Worm (Caenorhabditis elegans) whole organism, L1 larva: Measurements from ENCODE around the gene F58E6.13.

ENCODE experiments used
- F16B12.6 ChIP-seq: fragments of 150-350 bp; optimal IDR thresholded peaks from 2 replicates; lab custom pipeline; 2014; ENCODE audit warnings: missing biosample characterization, missing genetic modification characterization
- Y116A8C.19 ChIP-seq: sonication (generic microtip); optimal IDR thresholded peaks from 2 replicates; lab custom pipeline; 2016; ENCODE audit warnings: missing compliant biosample characterization, missing genetic modification characterization, borderline replicate concordance
- ama-1 ChIP-seq: fragments of 150-350 bp; optimal IDR thresholded peaks from 2 replicates; lab custom pipeline; 2014
- ceh-63 ChIP-seq: fragments of 200-800 bp; sonication (Bioruptor generic); optimal IDR thresholded peaks from 2 replicates; lab custom pipeline; 2018; ENCODE audit warnings: mild to moderate bottlenecking, missing genetic modification characterization, missing compliant biosample characterization
- ceh-8 ChIP-seq: fragments of 200-800 bp; sonication (Bioruptor generic); optimal IDR thresholded peaks from 2 replicates; lab custom pipeline; 2018; ENCODE audit warnings: mild to moderate bottlenecking, missing genetic modification characterization, moderate library complexity, missing compliant biosample characterization
- ceh-90 ChIP-seq: sonication (generic microtip); optimal IDR thresholded peaks from 2 replicates; lab custom pipeline; 2016; ENCODE audit warnings: missing genetic modification characterization, missing compliant biosample characterization
- dpl-1 ChIP-seq, 3 experiments: fragments of 150-350 bp in 2 of 3; sonication (generic microtip) in 1 of 3; optimal IDR thresholded peaks; 2 replicates each; lab custom pipeline; 2014 to 2017; ENCODE audit warnings: missing biosample characterization in 3 of 3, missing genetic modification characterization in 3 of 3, missing genetic modification reagents in 3 of 3
- dsc-1 ChIP-seq: sonication (generic microtip); optimal IDR thresholded peaks from 2 replicates; lab custom pipeline; 2016; ENCODE audit warnings: mild to moderate bottlenecking, missing genetic modification characterization, missing compliant biosample characterization
- efl-3 ChIP-seq: fragments of 200-800 bp; sonication (Bioruptor generic); optimal IDR thresholded peaks from 2 replicates; lab custom pipeline; 2018; ENCODE audit warnings: mild to moderate bottlenecking, missing genetic modification characterization, missing compliant biosample characterization
- egl-13 ChIP-seq: sonication (generic microtip); optimal IDR thresholded peaks from 2 replicates; lab custom pipeline; 2016; ENCODE audit warnings: missing genotype, missing genetic modification reagents, missing genetic modification characterization, missing compliant biosample characterization
- egl-27 ChIP-seq, 2 experiments: fragments of 150-350 bp in 1 of 2; sonication (generic microtip); optimal IDR thresholded peaks; 3 replicates each; lab custom pipeline; 2017 to 2018; ENCODE audit warnings: missing biosample characterization in 2 of 2, missing genetic modification characterization in 2 of 2, missing genetic modification reagents in 2 of 2
- elt-2 ChIP-seq: sonication (generic microtip); optimal IDR thresholded peaks from 2 replicates; lab custom pipeline; 2016; ENCODE audit warnings: missing genetic modification characterization, mild to moderate bottlenecking, inconsistent platforms, missing compliant biosample characterization, missing genetic modification reagents
- elt-3 ChIP-seq, 6 experiments: fragments of 150-350 bp in 1 of 6; sonication (generic microtip); optimal IDR thresholded peaks; 2 replicates each; lab custom pipeline; 2017 to 2018; ENCODE audit warnings: missing biosample characterization in 6 of 6, missing genetic modification characterization in 6 of 6, inconsistent platforms in 1 of 6
- fkh-4 ChIP-seq: sonication (generic microtip); optimal IDR thresholded peaks from 2 replicates; lab custom pipeline; 2016; ENCODE audit warnings: missing compliant biosample characterization, missing genetic modification characterization, borderline replicate concordance
- grh-1 ChIP-seq: fragments of 200-800 bp; sonication (Bioruptor generic); IDR thresholded peaks from 2 replicates; pipeline ENCODE4 v1.3.6; 2022; ENCODE audit warnings: missing genetic modification reagents, missing genetic modification characterization, missing compliant biosample characterization
- hlh-4 ChIP-seq: sonication (generic microtip); optimal IDR thresholded peaks from 2 replicates; lab custom pipeline; 2016; ENCODE audit warnings: mild to moderate bottlenecking, missing genetic modification characterization, missing compliant biosample characterization
- hpl-2 ChIP-seq: fragments of 150-350 bp; optimal IDR thresholded peaks from 2 replicates; lab custom pipeline; 2014; ENCODE audit warnings: missing biosample characterization, missing genetic modification reagents, missing genetic modification characterization
- irx-1 ChIP-seq: sonication (generic microtip); optimal IDR thresholded peaks from 2 replicates; lab custom pipeline; 2016; ENCODE audit warnings: missing genetic modification characterization, missing compliant biosample characterization
- isw-1 ChIP-seq: fragments of 200-800 bp; sonication (Bioruptor generic); IDR thresholded peaks from 2 replicates; pipeline ENCODE4 v1.3.6; 2022; ENCODE audit warnings: missing genetic modification characterization, missing compliant biosample characterization
- jun-1 ChIP-seq: fragments of 150-350 bp; optimal IDR thresholded peaks from 2 replicates; lab custom pipeline; 2014; ENCODE audit warnings: missing biosample characterization, missing genetic modification reagents, missing genetic modification characterization
- lir-3 ChIP-seq: sonication (generic microtip); optimal IDR thresholded peaks from 2 replicates; lab custom pipeline; 2016; ENCODE audit warnings: mild to moderate bottlenecking, missing genetic modification characterization, moderate library complexity, missing compliant biosample characterization; ENCODE audit not compliant: poor library complexity
- lsy-2 ChIP-seq, 2 experiments: fragments of 150-350 bp; optimal IDR thresholded peaks; 2 replicates each; lab custom pipeline; 2014; ENCODE audit warnings: missing biosample characterization in 2 of 2, missing genetic modification characterization in 2 of 2
- mdl-1 ChIP-seq, 2 experiments: fragments of 150-350 bp; optimal IDR thresholded peaks; 2 replicates each; lab custom pipeline; 2014 to 2017; ENCODE audit warnings: missing biosample characterization in 2 of 2, missing genetic modification characterization in 2 of 2, inconsistent platforms in 1 of 2
- mep-1 ChIP-seq: fragments of 150-350 bp; optimal IDR thresholded peaks from 2 replicates; lab custom pipeline; 2014; ENCODE audit warnings: missing biosample characterization, missing genetic modification characterization
- nhr-20 ChIP-seq: sonication (generic microtip); optimal IDR thresholded peaks from 2 replicates; lab custom pipeline; 2016; ENCODE audit warnings: mild to moderate bottlenecking, missing genetic modification characterization, missing compliant biosample characterization
- nhr-47 ChIP-seq: sonication (generic microtip); optimal IDR thresholded peaks from 2 replicates; lab custom pipeline; 2016; ENCODE audit warnings: mild to moderate bottlenecking, missing genetic modification characterization, moderate library complexity, missing compliant biosample characterization
- nhr-71 ChIP-seq: sonication (generic microtip); optimal IDR thresholded peaks from 2 replicates; lab custom pipeline; 2016; ENCODE audit warnings: mild to moderate bottlenecking, missing genetic modification characterization, moderate library complexity, missing compliant biosample characterization
- nhr-77 ChIP-seq: fragments of 150-350 bp; optimal IDR thresholded peaks from 2 replicates; lab custom pipeline; 2014; ENCODE audit warnings: missing biosample characterization, missing genetic modification characterization
- nhr-85 ChIP-seq: sonication (generic microtip); peaks from one replicate; lab custom pipeline; 2016; ENCODE audit warnings: missing genetic modification characterization, inconsistent platforms, missing compliant biosample characterization
- pag-3 ChIP-seq: sonication (generic microtip); optimal IDR thresholded peaks from 2 replicates; lab custom pipeline; 2017; ENCODE audit warnings: missing genetic modification characterization, mild to moderate bottlenecking, missing compliant biosample characterization, antibody characterized with exemption, borderline replicate concordance; ENCODE audit not compliant: insufficient read depth
- pqm-1 ChIP-seq: sonication (generic microtip); optimal IDR thresholded peaks from 3 replicates; lab custom pipeline; 2017; ENCODE audit warnings: missing biosample characterization, missing genetic modification characterization
- rnt-1 ChIP-seq: sonication (generic microtip); optimal IDR thresholded peaks from 2 replicates; lab custom pipeline; 2016; ENCODE audit warnings: mild to moderate bottlenecking, missing genetic modification characterization, moderate library complexity, missing compliant biosample characterization
- swsn-7 ChIP-seq: sonication (generic microtip); optimal IDR thresholded peaks from 2 replicates; lab custom pipeline; 2016; ENCODE audit warnings: missing genetic modification characterization, missing compliant biosample characterization
- unc-30 ChIP-seq: sonication (generic microtip); optimal IDR thresholded peaks from 2 replicates; lab custom pipeline; 2017; ENCODE audit warnings: missing biosample characterization, missing genetic modification characterization
- unc-98 ChIP-seq: fragments of 200-800 bp; sonication (Bioruptor generic); IDR thresholded peaks from 2 replicates; pipeline ENCODE4 v1.3.6; 2022; ENCODE audit warnings: missing genetic modification characterization, missing compliant biosample characterization

The F58E6.13 gene

DNA sequence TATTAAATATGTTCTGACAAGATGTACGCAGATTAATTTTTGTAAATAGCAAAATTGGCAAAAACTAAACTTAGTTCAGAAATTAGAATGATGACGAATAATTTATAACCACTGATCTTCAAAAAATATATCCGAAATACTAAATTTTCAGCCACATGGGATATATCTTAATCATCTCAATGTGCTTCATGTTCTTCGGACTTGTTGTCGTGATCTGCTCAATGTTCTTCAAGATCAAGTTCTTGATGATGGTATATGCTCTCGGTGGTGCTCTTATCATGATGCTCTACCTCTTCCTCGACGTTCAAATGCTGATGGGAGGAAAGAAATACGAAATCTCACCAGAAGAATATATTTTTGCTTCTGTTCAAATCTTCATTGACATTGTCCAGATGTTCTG is 38.4 kb upstream of the F58E6.13 start:
- no peak for TF ChIP-seq ceh-8 (GFP tag; lab: Kevin White, UChicago)
- no peak for TF ChIP-seq pqm-1 (tag; lab: Kevin White, UChicago)
- TF ChIP-seq rnt-1: no peak
- no peak for TF ChIP-seq hpl-2 (GFP tag; lab: Kevin White, UChicago)
- TF ChIP-seq swsn-7 (tag; lab: Kevin White, UChicago): no peak
- TF ChIP-seq jun-1 (tag; lab: Kevin White, UChicago): no peak
- TF ChIP-seq pag-3 (tag; lab: Kevin White, UChicago): no peak
- no peak for TF ChIP-seq mep-1 (tag; lab: Kevin White, UChicago)
- TF ChIP-seq lsy-2 (tag; optimal IDR thresholded peaks at IDR 0.05; lab: Kevin White, UChicago): no peak
- no peak for TF ChIP-seq nhr-20 (tag; lab: Kevin White, UChicago)
- no peak for TF ChIP-seq elt-3 (tag; optimal IDR thresholded peaks at IDR 0.05; lab: Kevin White, UChicago)
- no peak for TF ChIP-seq unc-98 (GFP tag; lab: Robert Waterston, UW)
- no peak for TF ChIP-seq nhr-77 (tag; lab: Kevin White, UChicago)
- no peak for TF ChIP-seq lir-3 (tag; lab: Kevin White, UChicago)

DNA sequence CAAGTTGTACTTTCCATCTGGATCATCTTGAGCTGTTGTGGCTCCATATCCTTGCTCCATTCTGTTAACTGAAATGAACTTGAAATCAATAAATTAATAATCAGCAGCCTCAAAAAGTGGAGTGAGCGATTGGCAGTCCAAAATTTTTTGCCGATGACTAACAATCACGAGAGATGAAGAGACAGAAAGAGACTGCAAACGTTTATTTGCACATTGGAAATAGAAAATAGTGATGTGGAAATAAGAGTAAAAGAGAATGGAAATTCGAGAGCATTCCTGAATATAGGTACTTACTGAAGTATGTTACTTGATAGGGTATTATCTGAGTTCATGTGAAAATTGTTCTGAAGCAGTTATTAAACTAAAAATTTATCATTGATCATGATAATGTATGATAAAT is 35.3 kb upstream of the F58E6.13 start, which contains the start of gene tag-120:
Gene tag-120, minus strand, starts transcription at position 68 of the 400 bp plus-strand sequence.
- TF ChIP-seq elt-2 (tag; lab: Kevin White, UChicago) (peak; percentile 6), ceh-63 (GFP tag; lab: Kevin White, UChicago) (no peak)

DNA sequence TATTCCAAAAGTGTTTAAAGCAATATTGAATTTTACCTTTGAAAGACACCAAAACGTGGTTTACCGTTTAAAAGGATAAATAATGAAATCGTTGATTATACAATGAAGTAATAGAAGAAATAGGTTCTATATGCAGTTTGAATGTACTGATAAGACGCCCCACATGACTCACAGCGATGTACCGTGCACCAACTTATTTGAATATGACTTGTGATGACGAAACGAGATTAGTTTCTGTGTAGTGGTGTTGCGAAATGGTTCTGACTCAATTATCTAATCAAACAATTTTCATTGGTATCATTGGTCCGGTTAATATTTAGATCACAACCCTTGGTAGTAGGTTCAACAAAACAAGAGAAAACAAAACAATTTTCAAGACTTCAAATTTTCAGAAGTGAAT is 33.9 kb upstream of the F58E6.13 start:
- TF ChIP-seq rnt-1 (no peak), lsy-2 (tag; optimal IDR thresholded peaks at IDR 0.05; lab: Kevin White, UChicago) (no peak), nhr-71 (tag; lab: Kevin White, UChicago) (no peak), nhr-47 (tag; lab: Kevin White, UChicago) (no peak), elt-2 (tag; lab: Kevin White, UChicago) (peak; percentile 71)

DNA sequence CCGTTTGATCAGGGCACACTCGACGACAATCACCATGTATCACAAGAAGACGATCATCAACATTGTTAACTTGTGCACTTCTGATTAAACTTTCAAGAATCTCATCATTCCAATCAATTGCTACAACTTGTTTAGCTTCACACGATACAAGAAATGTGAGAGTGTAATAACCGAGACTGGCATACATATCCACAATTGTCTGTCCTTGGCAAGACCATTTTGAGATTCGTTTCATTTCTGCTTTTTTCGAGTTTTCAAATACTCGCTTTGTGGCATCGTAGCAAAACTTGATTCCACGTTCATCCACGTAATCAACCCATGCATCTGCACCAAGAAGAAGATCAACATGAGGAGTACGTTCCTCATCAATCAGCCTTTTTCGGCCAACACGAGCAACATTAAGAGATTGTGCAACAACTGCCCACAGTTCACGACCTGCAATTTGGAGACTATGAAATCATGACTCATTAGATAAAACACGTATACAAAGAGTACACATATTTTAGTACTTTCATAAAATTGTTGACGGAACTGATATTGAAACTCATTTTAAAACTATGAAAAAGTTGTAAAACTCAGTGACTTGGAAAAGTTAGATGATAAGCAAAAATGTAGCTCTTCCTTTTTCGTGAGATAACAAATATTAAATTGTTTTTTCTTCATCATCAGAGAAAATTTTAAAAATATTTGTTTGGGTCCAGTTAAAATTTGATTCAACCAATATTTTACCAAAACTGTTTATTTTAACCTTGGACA is 32.4 kb upstream of the F58E6.13 start:
- TF ChIP-seq ceh-8 (GFP tag; lab: Kevin White, UChicago): no peak
- peak; percentile 51 for TF ChIP-seq elt-2 (tag; lab: Kevin White, UChicago)

DNA sequence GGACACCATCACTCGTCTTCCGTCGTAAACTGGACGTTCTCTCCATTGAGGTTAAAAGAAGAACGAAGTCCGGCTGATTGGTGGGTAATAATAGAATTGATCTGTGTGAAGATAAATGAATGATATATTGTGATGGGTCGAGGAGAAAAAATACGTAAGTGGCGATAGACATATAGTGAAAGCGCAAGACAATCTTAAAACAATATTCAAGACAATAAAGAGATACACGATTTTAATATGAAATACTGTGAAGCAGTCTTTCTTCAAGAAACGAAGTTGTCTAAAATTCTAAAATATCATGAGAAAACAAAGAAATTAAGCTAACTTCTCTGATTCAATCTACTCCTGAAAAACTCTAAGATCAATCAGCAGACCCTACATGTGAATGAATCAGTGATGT is 31.5 kb upstream of the F58E6.13 start, which contains the start of gene F40F9.10:
Gene F40F9.10, minus strand, starts transcription at position 101 of the 400 bp plus-strand sequence.
- TF ChIP-seq egl-13 (tag; lab: Kevin White, UChicago) (no peak), efl-3 (GFP tag; lab: Kevin White, UChicago) (no peak), isw-1 (GFP tag; lab: Robert Waterston, UW) (no peak)

DNA sequence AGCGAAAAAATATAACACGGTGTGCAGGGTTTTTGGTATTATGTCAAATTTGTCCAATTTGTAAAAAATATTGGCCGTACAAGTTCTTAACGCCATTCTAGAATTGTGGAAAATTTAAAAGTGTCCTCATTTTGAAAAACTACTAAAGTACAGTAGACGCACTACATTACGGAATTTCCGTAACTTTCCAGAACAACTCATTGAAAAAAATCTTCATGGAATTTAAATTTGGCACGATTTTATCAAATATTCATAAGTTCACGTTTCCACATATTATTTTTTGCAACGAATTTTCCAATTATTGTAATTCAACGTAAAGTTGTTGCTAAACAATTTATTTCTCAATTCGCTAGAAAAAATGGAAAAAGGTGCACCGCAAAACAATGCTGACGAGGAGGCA is 30.1 kb upstream of the F58E6.13 start, which contains the start of gene F40F9.3:
Gene F40F9.3, plus strand, starts transcription at position 301 of the 400 bp plus-strand sequence.
- TF ChIP-seq irx-1: no peak
- TF ChIP-seq efl-3 (GFP tag; lab: Kevin White, UChicago): no peak
- TF ChIP-seq F16B12.6 (tag; lab: Kevin White, UChicago): no peak
- TF ChIP-seq hlh-4 (tag; lab: Kevin White, UChicago): no peak

DNA sequence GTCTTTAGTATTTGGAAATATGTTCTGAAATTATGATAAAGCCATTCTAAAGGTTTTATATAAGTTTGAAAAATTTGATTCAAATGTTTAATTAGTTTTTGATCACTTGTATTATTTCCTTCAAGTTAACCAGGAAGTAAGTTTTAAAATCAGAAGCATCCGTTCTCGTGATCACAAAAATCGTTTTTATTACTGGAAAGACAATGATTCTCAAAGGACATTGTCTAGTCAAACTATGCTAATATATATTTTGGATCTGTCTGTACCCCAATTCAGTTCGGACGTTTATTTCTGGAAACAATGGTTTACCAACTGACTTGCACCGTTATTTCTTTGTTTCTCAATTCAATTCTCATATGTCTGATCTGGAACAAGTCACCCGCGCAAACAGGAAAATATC is 28.6 kb upstream of the F58E6.13 start, which contains the start of gene str-188:
Gene str-188, plus strand, starts transcription at position 301 of the 400 bp plus-strand sequence.
- TF ChIP-seq ceh-8 (GFP tag; lab: Kevin White, UChicago): no peak
- no peak for TF ChIP-seq dsc-1 (tag; lab: Kevin White, UChicago)
- TF ChIP-seq unc-30 (tag; lab: Kevin White, UChicago): no peak
- TF ChIP-seq hpl-2 (GFP tag; lab: Kevin White, UChicago): no peak
- no peak for TF ChIP-seq elt-2 (tag; lab: Kevin White, UChicago)
- TF ChIP-seq Y116A8C.19: no peak
- no peak for TF ChIP-seq grh-1 (GFP tag; lab: Robert Waterston, UW)
- no peak for TF ChIP-seq egl-27 (tag; optimal IDR thresholded peaks at IDR 0.05; lab: Kevin White, UChicago)
- no peak for TF ChIP-seq efl-3 (GFP tag; lab: Kevin White, UChicago)
- TF ChIP-seq jun-1 (tag; lab: Kevin White, UChicago): no peak
- TF ChIP-seq nhr-85 (tag; lab: Kevin White, UChicago): no peak
- no peak for TF ChIP-seq hlh-4 (tag; lab: Kevin White, UChicago)
- no peak for TF ChIP-seq ama-1 (lab: Kevin White, UChicago)
- TF ChIP-seq ceh-63 (GFP tag; lab: Kevin White, UChicago): no peak
- TF ChIP-seq egl-13 (tag; lab: Kevin White, UChicago): no peak
- TF ChIP-seq fkh-4 (tag; lab: Kevin White, UChicago): no peak
- TF ChIP-seq mdl-1 (tag; optimal IDR thresholded peaks at IDR 0.05; lab: Kevin White, UChicago): no peak
- no peak for TF ChIP-seq ceh-90 (tag; lab: Kevin White, UChicago)
- no peak for TF ChIP-seq dpl-1 (GFP tag; optimal IDR thresholded peaks at IDR 0.05; lab: Kevin White, UChicago)
- TF ChIP-seq, all 84 proteins: peak for 0
